Fruit fly (Drosophila melanogaster): ENCODE measurements around the gene MSAmiP.

DNA sequence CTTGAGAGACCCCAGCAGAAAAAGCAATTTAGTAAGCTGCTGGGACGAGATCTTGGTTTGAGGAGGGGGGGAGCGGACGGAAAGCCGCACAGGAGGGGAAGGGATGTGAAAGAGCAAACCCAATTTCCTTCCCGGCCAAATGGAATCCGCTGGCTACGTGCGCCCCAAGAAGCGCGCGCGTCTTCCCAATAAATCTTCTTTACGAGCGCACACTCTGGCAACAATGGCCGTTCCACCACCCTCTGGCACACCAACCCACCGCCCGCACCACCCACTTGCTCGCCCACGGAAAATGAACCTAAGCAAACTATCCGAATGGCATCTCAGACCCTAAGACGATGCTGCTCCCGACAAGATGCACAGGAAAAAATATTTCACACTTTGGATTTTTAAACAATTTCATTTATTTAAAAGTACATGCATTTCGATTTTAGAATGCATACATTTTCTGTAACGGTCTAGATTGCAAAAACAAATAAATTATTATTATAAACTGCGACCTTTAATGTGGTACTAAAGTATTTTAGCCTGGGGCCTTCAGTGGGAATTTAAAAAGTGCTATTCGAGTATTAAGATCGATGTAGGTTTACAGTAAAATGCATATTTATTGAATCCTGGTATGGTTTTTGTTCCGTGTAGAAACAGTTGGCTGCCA lies 102.0 kb downstream of the MSAmiP start:
- no peak for TF ChIP-seq CG9948 (tag; optimal IDR thresholded peaks at IDR 0.05)
- no peak for TF ChIP-seq CG8159 (tag; optimal IDR thresholded peaks at IDR 0.05)
- TF ChIP-seq CG34367 (tag; optimal IDR thresholded peaks at IDR 0.05): no peak
- TF ChIP-seq CG17806 (tag; optimal IDR thresholded peaks at IDR 0.05): no peak
- no peak for TF ChIP-seq fd96Ca (GFP tag; IDR thresholded peaks at IDR 0.05)
- no peak for TF ChIP-seq rn (GFP tag; IDR thresholded peaks at IDR 0.05)
